Fruit fly (Drosophila melanogaster) whole organism, embryonic: ENCODE measurements around the gene CG5541.

Source experiments
- Asciz ChIP-seq: fragments of 200-800 bp; sonication (Bioruptor generic); optimal IDR thresholded peaks from 2 replicates; lab custom pipeline; 2017; ENCODE audit warnings: missing biosample characterization, mild to moderate bottlenecking, missing genetic modification characterization, missing genetic modification reagents
- Blimp-1 ChIP-seq: fragments of 200-800 bp; sonication (Bioruptor generic); optimal IDR thresholded peaks from 3 replicates; lab custom pipeline; 2018; ENCODE audit warnings: missing biosample characterization, missing genetic modification characterization, mild to moderate bottlenecking, moderate library complexity, missing genetic modification reagents
- CG10147 ChIP-seq: fragments of 200-800 bp; sonication (Bioruptor generic); optimal IDR thresholded peaks from 2 replicates; lab custom pipeline; 2019; ENCODE audit warnings: missing biosample characterization, mild to moderate bottlenecking, missing genetic modification characterization, moderate library complexity
- CG10274 ChIP-seq: fragments of 200-800 bp; sonication (Bioruptor generic); optimal IDR thresholded peaks from 3 replicates; lab custom pipeline; 2017; ENCODE audit warnings: missing biosample characterization, mild to moderate bottlenecking, missing genetic modification characterization
- CG11085 ChIP-seq: fragments of 200-800 bp; sonication (Bioruptor generic); IDR thresholded peaks from 2 replicates; pipeline ENCODE4 v1.3.6; 2022; ENCODE audit warnings: missing biosample characterization, missing genetic modification characterization
- CG12219 ChIP-seq: fragments of 200-800 bp; sonication (Bioruptor generic); optimal IDR thresholded peaks from 3 replicates; lab custom pipeline; 2018; ENCODE audit warnings: missing biosample characterization, mild to moderate bottlenecking, missing genetic modification characterization
- CG13894 ChIP-seq: fragments of 200-800 bp; sonication (Bioruptor generic); optimal IDR thresholded peaks from 3 replicates; lab custom pipeline; 2018; ENCODE audit warnings: missing biosample characterization, mild to moderate bottlenecking, missing genetic modification characterization, moderate library complexity
- CG14667 ChIP-seq: fragments of 200-800 bp; sonication (Bioruptor generic); IDR thresholded peaks from 2 replicates; pipeline ENCODE4 v1.3.6; 2022; ENCODE audit warnings: missing biosample characterization, missing genetic modification characterization
- CG15073 ChIP-seq: fragments of 200-800 bp; sonication (Bioruptor generic); optimal IDR thresholded peaks from 2 replicates; lab custom pipeline; 2016; ENCODE audit warnings: missing biosample characterization, missing genetic modification characterization
- CG18476 ChIP-seq: fragments of 200-800 bp; sonication (Bioruptor generic); optimal IDR thresholded peaks from 2 replicates; lab custom pipeline; 2016; ENCODE audit warnings: missing biosample characterization, mild to moderate bottlenecking, missing genetic modification characterization
- CG31224 ChIP-seq: fragments of 200-800 bp; sonication (Bioruptor generic); IDR thresholded peaks from 2 replicates; pipeline ENCODE4 v1.3.6; 2022; ENCODE audit warnings: missing biosample characterization, missing genetic modification characterization
- CG3407 ChIP-seq: fragments of 200-800 bp; sonication (Bioruptor generic); optimal IDR thresholded peaks from 2 replicates; lab custom pipeline; 2018; ENCODE audit warnings: missing biosample characterization, mild to moderate bottlenecking, missing genetic modification characterization
- CG3838 ChIP-seq: fragments of 200-800 bp; sonication (Bioruptor generic); optimal IDR thresholded peaks from 3 replicates; lab custom pipeline; 2016; ENCODE audit warnings: missing biosample characterization, missing genetic modification characterization
- CG4617 ChIP-seq: fragments of 200-800 bp; sonication (Bioruptor generic); optimal IDR thresholded peaks from 3 replicates; lab custom pipeline; 2016; ENCODE audit warnings: missing biosample characterization, missing genetic modification characterization, borderline replicate concordance
- CG5180 ChIP-seq: fragments of 200-800 bp; sonication (Bioruptor generic); optimal IDR thresholded peaks from 3 replicates; lab custom pipeline; 2017; ENCODE audit warnings: missing biosample characterization, missing genetic modification characterization, mild to moderate bottlenecking, moderate library complexity, missing genetic modification reagents
- CG6254 ChIP-seq: fragments of 200-800 bp; sonication (Bioruptor generic); optimal IDR thresholded peaks from 3 replicates; lab custom pipeline; 2017; ENCODE audit warnings: mild to moderate bottlenecking, missing biosample characterization, missing genetic modification reagents, missing genetic modification characterization
- CG6683 ChIP-seq: fragments of 200-800 bp; sonication (Bioruptor generic); optimal IDR thresholded peaks from 2 replicates; lab custom pipeline; 2017; ENCODE audit warnings: missing biosample characterization, mild to moderate bottlenecking, missing genetic modification characterization, missing genetic modification reagents
- CG6791 ChIP-seq: fragments of 200-800 bp; sonication (Bioruptor generic); IDR thresholded peaks from 3 replicates; pipeline ENCODE4 v1.3.6; 2022; ENCODE audit warnings: missing biosample characterization, missing genetic modification characterization; ENCODE audit not compliant: partially characterized antibody
- CG8924 ChIP-seq: fragments of 200-800 bp; optimal IDR thresholded peaks from 3 replicates; lab custom pipeline; 2019; ENCODE audit warnings: missing biosample characterization, mild to moderate bottlenecking, missing genetic modification characterization, moderate library complexity
- CG9932 ChIP-seq: fragments of 200-800 bp; sonication (Bioruptor generic); IDR thresholded peaks from 2 replicates; pipeline ENCODE4 v1.3.6; 2022; ENCODE audit warnings: missing biosample characterization, missing genetic modification characterization
- Dip2 ChIP-seq: fragments of 200-800 bp; sonication (Bioruptor generic); IDR thresholded peaks from 2 replicates; pipeline ENCODE4 v1.3.6; 2022; ENCODE audit warnings: missing biosample characterization, missing genetic modification characterization
- Hmr ChIP-seq: fragments of 200-800 bp; sonication (Bioruptor generic); optimal IDR thresholded peaks from 3 replicates; lab custom pipeline; 2017; ENCODE audit warnings: mild to moderate bottlenecking, missing biosample characterization, missing genetic modification reagents, missing genetic modification characterization
- Hr39 ChIP-seq: fragments of >200 bp; optimal IDR thresholded peaks from 2 replicates; lab custom pipeline; 2017
- Hsf ChIP-seq: fragments of 200-800 bp; sonication (Bioruptor generic); optimal IDR thresholded peaks from 3 replicates; lab custom pipeline; 2016; ENCODE audit warnings: missing biosample characterization, missing genetic modification characterization
- Mes4 ChIP-seq: fragments of 200-800 bp; sonication (Bioruptor generic); optimal IDR thresholded peaks from 2 replicates; lab custom pipeline; 2016; ENCODE audit warnings: missing biosample characterization, missing genetic modification characterization
- Mrtf ChIP-seq: fragments of 200-800 bp; sonication (Bioruptor generic); IDR thresholded peaks from 3 replicates; pipeline ENCODE4 v1.3.6; 2022; ENCODE audit warnings: missing biosample characterization, missing genetic modification characterization
- Myb ChIP-seq: fragments of 200-800 bp; sonication (Bioruptor generic); optimal IDR thresholded peaks from 2 replicates; lab custom pipeline; 2016; ENCODE audit warnings: missing biosample characterization, missing genetic modification characterization
- NC2β ChIP-seq: fragments of 200-800 bp; sonication (Bioruptor generic); optimal IDR thresholded peaks from 2 replicates; lab custom pipeline; 2016; ENCODE audit warnings: missing biosample characterization, missing genetic modification characterization
- Nf-YB ChIP-seq: fragments of 200-800 bp; sonication (Bioruptor generic); optimal IDR thresholded peaks from 3 replicates; lab custom pipeline; 2019; ENCODE audit warnings: missing biosample characterization, mild to moderate bottlenecking, missing genetic modification characterization, moderate library complexity
- Oli ChIP-seq: fragments of 200-800 bp; sonication (Bioruptor generic); optimal IDR thresholded peaks from 2 replicates; lab custom pipeline; 2018; ENCODE audit warnings: missing biosample characterization, mild to moderate bottlenecking, missing genetic modification characterization, moderate library complexity
- Six4 ChIP-seq: fragments of 200-800 bp; sonication (Bioruptor generic); optimal IDR thresholded peaks from 2 replicates; lab custom pipeline; 2016; ENCODE audit warnings: missing biosample characterization, missing genetic modification characterization
- Sry-δ ChIP-seq: fragments of 200-800 bp; sonication (Bioruptor generic); optimal IDR thresholded peaks from 2 replicates; lab custom pipeline; 2016; ENCODE audit warnings: missing biosample characterization, missing genetic modification characterization
- Ssrp ChIP-seq: fragments of 200-800 bp; sonication (Bioruptor generic); optimal IDR thresholded peaks from 2 replicates; lab custom pipeline; 2018; ENCODE audit warnings: missing biosample characterization, mild to moderate bottlenecking, missing genetic modification characterization, moderate library complexity
- ab ChIP-seq: fragments of 200-800 bp; sonication (Bioruptor generic); optimal IDR thresholded peaks from 2 replicates; lab custom pipeline; 2016; ENCODE audit warnings: missing biosample characterization, missing genetic modification characterization
- chm ChIP-seq: fragments of 200-800 bp; sonication (Bioruptor generic); IDR thresholded peaks from 2 replicates; pipeline ENCODE4 v1.3.6; 2022; ENCODE audit warnings: missing biosample characterization, missing genetic modification characterization
- da ChIP-seq: fragments of 200-800 bp; sonication (Bioruptor generic); optimal IDR thresholded peaks from 2 replicates; lab custom pipeline; 2016; ENCODE audit warnings: missing biosample characterization, missing genetic modification characterization
- exex ChIP-seq: fragments of 200-800 bp; sonication (Bioruptor generic); optimal IDR thresholded peaks from 4 replicates; lab custom pipeline; 2018; ENCODE audit warnings: missing biosample characterization, mild to moderate bottlenecking, missing genetic modification characterization, moderate library complexity
- fru ChIP-seq: fragments of >200 bp; optimal IDR thresholded peaks from 2 replicates; lab custom pipeline; 2017
- ftz-f1 ChIP-seq: fragments of 200-800 bp; sonication (Bioruptor generic); optimal IDR thresholded peaks from 2 replicates; lab custom pipeline; 2016; ENCODE audit warnings: missing biosample characterization, missing genetic modification characterization
- lilli ChIP-seq: fragments of 200-800 bp; sonication (Bioruptor generic); optimal IDR thresholded peaks from 3 replicates; lab custom pipeline; 2016; ENCODE audit warnings: missing biosample characterization, missing genetic modification characterization
- lola ChIP-seq, 3 experiments: fragments of >200 bp in 2 of 3; fragments of 200-800 bp in 1 of 3; sonication (Bioruptor generic) in 1 of 3; optimal IDR thresholded peaks; 2 replicates each; lab custom pipeline; 2017 to 2019; ENCODE audit warnings: missing biosample characterization in 3 of 3, missing genetic modification characterization in 3 of 3, mild to moderate bottlenecking in 1 of 3, moderate library complexity in 1 of 3
- mam ChIP-seq: fragments of 200-800 bp; sonication (Bioruptor generic); optimal IDR thresholded peaks from 3 replicates; lab custom pipeline; 2016; ENCODE audit warnings: missing biosample characterization, missing genetic modification characterization
- nerfin-1 ChIP-seq: fragments of 200-800 bp; sonication (Bioruptor generic); optimal IDR thresholded peaks from 3 replicates; lab custom pipeline; 2019; ENCODE audit warnings: missing biosample characterization, mild to moderate bottlenecking, missing genetic modification characterization, moderate library complexity
- pfk ChIP-seq: fragments of 200-800 bp; sonication (Bioruptor generic); optimal IDR thresholded peaks from 2 replicates; lab custom pipeline; 2018; ENCODE audit warnings: missing biosample characterization, mild to moderate bottlenecking, missing genetic modification characterization, moderate library complexity
- phol ChIP-seq: fragments of 200-800 bp; sonication (Bioruptor generic); optimal IDR thresholded peaks from 3 replicates; lab custom pipeline; 2018; ENCODE audit warnings: missing biosample characterization, mild to moderate bottlenecking, missing genetic modification characterization, moderate library complexity
- schlank ChIP-seq: fragments of 200-800 bp; sonication (Bioruptor generic); optimal IDR thresholded peaks from 2 replicates; lab custom pipeline; 2018; ENCODE audit warnings: missing biosample characterization, mild to moderate bottlenecking, missing genetic modification characterization
- sug ChIP-seq: fragments of 200-800 bp; optimal IDR thresholded peaks from 2 replicates; lab custom pipeline; 2019; ENCODE audit warnings: missing biosample characterization, mild to moderate bottlenecking, missing genetic modification characterization, moderate library complexity
- tap ChIP-seq: fragments of 200-800 bp; optimal IDR thresholded peaks from 3 replicates; lab custom pipeline; 2019; ENCODE audit warnings: missing biosample characterization, mild to moderate bottlenecking, missing genetic modification characterization, moderate library complexity
- zen2 ChIP-seq: fragments of 200-800 bp; sonication (Bioruptor generic); IDR thresholded peaks from 3 replicates; pipeline ENCODE4 v1.3.6; 2022; ENCODE audit warnings: missing biosample characterization, missing genetic modification characterization; ENCODE audit not compliant: partially characterized antibody

The CG5541 gene

DNA sequence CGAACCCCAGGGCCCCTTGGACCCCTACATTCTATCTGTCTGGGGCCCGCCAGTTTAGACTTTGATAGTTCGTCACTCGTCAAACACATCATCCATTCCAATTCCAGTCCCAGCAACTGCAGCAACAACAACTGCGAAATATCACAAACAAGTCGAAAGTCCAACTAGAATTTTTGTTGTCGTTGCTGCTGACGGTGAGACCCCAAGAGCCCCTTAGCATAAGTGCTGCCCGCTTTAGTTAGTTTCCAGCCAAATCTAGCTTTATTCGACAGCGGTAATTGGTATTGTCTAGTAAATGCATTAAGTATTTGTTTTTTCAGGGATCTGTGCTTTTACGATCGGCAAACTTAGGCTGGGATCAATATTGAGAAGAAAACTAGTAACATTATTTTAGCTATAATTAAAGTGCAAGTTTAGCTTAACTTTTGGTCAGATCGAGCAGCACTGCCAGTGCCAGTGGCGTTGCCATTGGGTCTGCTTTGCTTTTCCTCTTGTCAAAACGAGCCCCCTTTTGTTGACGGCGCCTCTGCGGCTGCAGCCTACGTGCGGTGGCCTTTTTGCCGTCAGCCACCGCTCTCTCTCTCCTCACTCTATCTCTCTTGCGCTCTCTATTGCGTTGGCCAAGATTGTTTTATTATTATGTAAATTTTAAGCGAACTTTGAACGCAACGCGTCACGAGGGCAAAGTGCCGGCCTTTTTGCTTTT is 30.9 kb downstream of the CG5541 start (continued):
- TF ChIP-seq lola (GFP tag; optimal IDR thresholded peaks at IDR 0.05; lab: Kevin White, UChicago) (peak in 1 of 3 experiments; percentile 72), CG6791 (GFP tag; lab: Robert Waterston, UW) (no peak), fru (no peak), exex (tag; lab: Kevin White, UChicago) (peak; percentile 64), mam (GFP tag; lab: Kevin White, UChicago) (peak; percentile 97), CG5180 (GFP tag; lab: Kevin White, UChicago) (peak; percentile 76), zen2 (no peak), CG12219 (GFP tag; lab: Kevin White, UChicago) (peak; percentile 85), lilli (GFP tag; lab: Kevin White, UChicago) (peak; percentile 97), CG3838 (peak; percentile 60), Myb (GFP tag; lab: Kevin White, UChicago) (peak; percentile 79), Dip2 (GFP tag; lab: Robert Waterston, UW) (peak; percentile 39), CG18476 (GFP tag; lab: Kevin White, UChicago) (peak; percentile 77), Hmr (GFP tag; lab: Kevin White, UChicago) (peak; percentile 93), NC2β (GFP tag; lab: Kevin White, UChicago) (peak; percentile 92), Nf-YB (GFP tag; lab: Kevin White, UChicago) (peak; percentile 64), CG4617 (GFP tag; lab: Kevin White, UChicago) (peak; percentile 70), phol (tag; lab: Kevin White, UChicago) (peak; percentile 80), da (GFP tag; lab: Kevin White, UChicago) (peak; percentile 76), CG3407 (GFP tag; lab: Kevin White, UChicago) (peak; percentile 71), Hsf (GFP tag; lab: Kevin White, UChicago) (peak; percentile 91), Ssrp (tag; lab: Kevin White, UChicago) (peak; percentile 77), CG8924 (tag; lab: Kevin White, UChicago) (peak; percentile 89), Blimp-1 (GFP tag; lab: Kevin White, UChicago) (peak; percentile 79), Asciz (GFP tag; lab: Kevin White, UChicago) (peak; percentile 73), Six4 (GFP tag; lab: Kevin White, UChicago) (peak; percentile 78), schlank (peak; percentile 82), CG10147 (GFP tag; lab: Kevin White, UChicago) (peak; percentile 91), Mes4 (GFP tag; lab: Kevin White, UChicago) (peak; percentile 86), Sry-δ (peak; percentile 65), ab (GFP tag; lab: Kevin White, UChicago) (peak; percentile 83), tap (tag; lab: Kevin White, UChicago) (peak; percentile 72), Mrtf (peak; percentile 91), CG15073 (GFP tag; lab: Kevin White, UChicago) (peak; percentile 58), CG31224 (peak; percentile 67), nerfin-1 (peak; percentile 68), pfk (GFP tag; lab: Kevin White, UChicago) (peak; percentile 15), ftz-f1 (GFP tag; lab: Kevin White, UChicago) (peak; percentile 58), CG10274 (peak; percentile 67), sug (tag; lab: Kevin White, UChicago) (peak; percentile 90), CG6683 (GFP tag; lab: Kevin White, UChicago) (peak; percentile 83), Hr39 (lab: Kevin White, UChicago) (no peak), CG6254 (GFP tag; lab: Kevin White, UChicago) (peak; percentile 63), chm (GFP tag; lab: Robert Waterston, UW) (peak; percentile 93), CG13894 (peak; percentile 79), CG14667 (GFP tag; lab: Robert Waterston, UW) (peak; percentile 86), CG11085 (peak; percentile 87), Oli (tag; lab: Kevin White, UChicago) (peak; percentile 87), CG9932 (GFP tag; lab: Robert Waterston, UW) (peak; percentile 95)
